Fruit fly (Drosophila melanogaster) S2 (cell line): ENCODE results near the gene disco.

ENCODE experiments used
- CG8478 ChIP-seq: fragments of >200 bp; optimal IDR thresholded peaks from 2 replicates; lab custom pipeline; 2018
- CTCF ChIP-seq, 2 experiments: fragments of >200 bp; optimal IDR thresholded peaks; 2 replicates each; lab custom pipeline; 2018

DNA sequence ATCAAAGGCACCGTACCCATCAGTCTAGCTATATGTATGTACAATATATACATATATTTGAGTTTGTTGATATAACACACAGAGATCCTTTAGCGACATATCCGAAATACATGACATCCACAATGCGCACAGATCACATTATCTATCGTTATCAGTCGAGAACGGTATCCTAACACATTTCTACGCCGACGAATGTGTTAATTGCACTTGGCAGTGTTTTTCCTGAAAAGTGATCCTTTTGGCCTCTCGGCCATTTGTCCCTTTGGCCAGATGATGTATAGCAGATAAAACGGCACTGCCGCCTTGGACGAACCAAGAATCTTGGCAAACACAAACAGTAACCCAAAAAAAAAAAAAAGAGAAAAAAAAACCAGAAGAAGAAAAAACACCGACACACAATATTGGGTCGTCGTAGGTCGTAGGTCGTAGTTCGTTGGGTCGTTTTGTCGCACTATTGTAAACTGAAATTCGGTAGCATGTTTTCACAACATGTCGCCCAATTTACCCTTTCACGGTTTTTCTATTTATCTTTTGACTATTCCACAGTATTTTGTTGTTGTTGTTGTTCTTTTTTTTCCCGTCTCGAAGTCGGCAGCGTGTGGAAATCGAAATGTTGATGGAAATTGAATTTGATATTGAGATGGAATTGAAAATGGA lies 13.2 kb downstream of the disco start:
- TF ChIP-seq CTCF (optimal IDR thresholded peaks at IDR 0.05; lab: Kevin White, UChicago): no peak
- TF ChIP-seq CG8478 (lab: Kevin White, UChicago): no peak
